Fruit fly (Drosophila melanogaster) whole organism, pupa: ENCODE measurements around the gene cv-c.

Experiments used
- CG12605 ChIP-seq: fragments of 200-800 bp; sonication (Bioruptor generic); IDR thresholded peaks from 2 replicates; pipeline ENCODE4 v1.3.6; 2022; ENCODE audit warnings: missing biosample characterization, missing genetic modification characterization
- CG17806 ChIP-seq: fragments of 200-800 bp; sonication (Bioruptor generic); optimal IDR thresholded peaks from 2 replicates; lab custom pipeline; 2018; ENCODE audit warnings: missing biosample characterization, mild to moderate bottlenecking, missing genetic modification characterization, moderate library complexity
- CG32121 ChIP-seq: fragments of 200-800 bp; sonication (Bioruptor generic); IDR thresholded peaks from 2 replicates; pipeline ENCODE4 v1.3.6; 2022; ENCODE audit warnings: missing biosample characterization, missing genetic modification characterization
- Ets98B ChIP-seq: fragments of 200-800 bp; sonication (Bioruptor generic); IDR thresholded peaks from 2 replicates; pipeline ENCODE4 v1.3.6; 2022; ENCODE audit warnings: missing biosample characterization, missing genetic modification characterization
- Pif1B ChIP-seq: fragments of 200-800 bp; sonication (Bioruptor generic); optimal IDR thresholded peaks from 3 replicates; lab custom pipeline; 2016; ENCODE audit warnings: missing biosample characterization, missing genetic modification characterization
- Snoo ChIP-seq: fragments of 200-800 bp; sonication (Bioruptor generic); optimal IDR thresholded peaks from 3 replicates; lab custom pipeline; 2017; ENCODE audit warnings: missing biosample characterization, mild to moderate bottlenecking, missing genetic modification characterization, inconsistent platforms
- rn ChIP-seq: fragments of 200-800 bp; sonication (Bioruptor generic); IDR thresholded peaks from 2 replicates; pipeline ENCODE4 v1.3.6; 2022; ENCODE audit warnings: missing biosample characterization, missing genetic modification characterization

DNA sequence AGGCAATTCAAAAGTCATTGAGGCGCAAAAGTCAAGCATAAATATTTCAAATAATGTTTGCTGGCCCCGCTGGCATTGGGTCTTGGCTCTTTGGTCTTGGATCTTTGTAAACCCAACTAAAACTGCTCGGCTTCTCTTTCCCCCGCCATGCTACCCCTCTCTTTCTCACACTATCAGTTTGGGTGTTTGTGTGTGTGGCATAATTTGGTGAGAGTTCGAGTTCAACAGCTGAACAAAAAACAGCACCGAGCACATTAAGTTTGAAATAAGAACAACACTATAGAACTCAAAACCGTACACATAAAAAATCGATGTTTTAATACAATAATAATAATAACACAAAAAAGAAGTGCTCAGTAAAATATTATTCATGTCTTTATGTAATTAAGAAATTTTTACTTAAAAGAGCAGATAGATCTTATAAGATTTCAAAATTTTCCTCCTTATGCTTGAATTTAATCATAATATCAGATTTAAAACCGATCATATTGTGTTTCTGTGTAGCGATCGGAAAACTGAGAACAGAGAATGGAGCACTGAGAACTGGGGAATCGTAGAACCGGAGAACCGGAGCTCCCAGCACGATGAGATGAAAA lies 3.0 kb downstream of the cv-c start:
- TF ChIP-seq Snoo = no peak
- TF ChIP-seq Ets98B (GFP tag; lab: Robert Waterston, UW) = no peak
- no peak for TF ChIP-seq rn (GFP tag; lab: Robert Waterston, UW)
- no peak for TF ChIP-seq CG12605 (GFP tag; lab: Robert Waterston, UW)
- TF ChIP-seq CG17806 (tag; lab: Kevin White, UChicago) = peak; percentile 24
- TF ChIP-seq Pif1B (GFP tag; lab: Kevin White, UChicago) = no peak
- TF ChIP-seq CG32121 (GFP tag; lab: Robert Waterston, UW) = no peak
